Worm (Caenorhabditis elegans) whole organism, late embryonic: ENCODE data around the gene Y116F11B.7.

ENCODE experiments used
- dve-1 ChIP-seq: sonication (generic microtip); optimal IDR thresholded peaks from 2 replicates; lab custom pipeline; 2017; ENCODE audit warnings: antibody characterized with exemption, mild to moderate bottlenecking, missing genetic modification characterization, missing compliant biosample characterization
- fkh-10 ChIP-seq: fragments of 150-350 bp; optimal IDR thresholded peaks from 2 replicates; lab custom pipeline; 2014; ENCODE audit warnings: missing biosample characterization, missing genetic modification reagents, missing genetic modification characterization
- hlh-13 ChIP-seq: fragments of 200-800 bp; sonication (Bioruptor generic); optimal IDR thresholded peaks from 2 replicates; lab custom pipeline; 2018; ENCODE audit warnings: mild to moderate bottlenecking, missing genetic modification characterization, missing compliant biosample characterization
- lim-6 ChIP-seq: sonication (generic microtip); optimal IDR thresholded peaks from 2 replicates; lab custom pipeline; 2016; ENCODE audit warnings: missing genetic modification characterization, missing compliant biosample characterization
- nfya-1 ChIP-seq: sonication (generic microtip); optimal IDR thresholded peaks from 2 replicates; lab custom pipeline; 2017; ENCODE audit warnings: missing genetic modification characterization, mild to moderate bottlenecking, missing compliant biosample characterization, antibody characterized with exemption, moderate library complexity
- pha-2 ChIP-seq: sonication (generic microtip); optimal IDR thresholded peaks from 2 replicates; lab custom pipeline; 2017; ENCODE audit warnings: mild to moderate bottlenecking, missing genetic modification characterization, missing compliant biosample characterization

- TF ChIP-seq fkh-10 (GFP tag; lab: Kevin White, UChicago) (no peak), pha-2 (tag; lab: Kevin White, UChicago) (no peak), lim-6 (tag; lab: Kevin White, UChicago) (no peak), nfya-1 (tag; lab: Kevin White, UChicago) (no peak), hlh-13 (GFP tag; lab: Kevin White, UChicago) (no peak), dve-1 (tag; lab: Kevin White, UChicago) (no peak)
Measured at ce11 chrV:19830815-19831214, 17.3 kb upstream of the Y116F11B.7 start, which contains the start of gene pcp-4.
